Fruit fly (Drosophila melanogaster) whole organism, embryonic: ENCODE results near the gene DPCoAC.

Experiments used
- BEAF-32 ChIP-seq: fragments of 200-800 bp; sonication (Bioruptor generic); optimal IDR thresholded peaks from 3 replicates; lab custom pipeline; 2017; ENCODE audit warnings: missing biosample characterization, missing genetic modification characterization, mild to moderate bottlenecking, moderate library complexity, missing genetic modification reagents
- CG8281 ChIP-seq: fragments of 200-800 bp; sonication (Bioruptor generic); optimal IDR thresholded peaks from 2 replicates; lab custom pipeline; 2018; ENCODE audit warnings: missing biosample characterization, mild to moderate bottlenecking, missing genetic modification characterization, moderate library complexity
- GATAe ChIP-seq: fragments of 200-800 bp; sonication (Bioruptor generic); conservative IDR thresholded peaks from 2 replicates; pipeline ENCODE4 v1.3.6; 2022; ENCODE audit warnings: missing biosample characterization, missing genetic modification characterization
- Hr39 ChIP-seq: fragments of >200 bp; optimal IDR thresholded peaks from 2 replicates; lab custom pipeline; 2017
- Rx ChIP-seq: fragments of 200-800 bp; sonication (Bioruptor generic); IDR thresholded peaks from 2 replicates; pipeline ENCODE4 v1.3.6; 2022; ENCODE audit warnings: missing biosample characterization, missing genetic modification characterization
- abd-A ChIP-seq: fragments of 200-800 bp; sonication (Bioruptor generic); optimal IDR thresholded peaks from 3 replicates; lab custom pipeline; 2019; ENCODE audit warnings: missing biosample characterization, mild to moderate bottlenecking, missing genetic modification characterization, moderate library complexity
- cato ChIP-seq: fragments of 200-800 bp; sonication (Bioruptor generic); optimal IDR thresholded peaks from 2 replicates; lab custom pipeline; 2016; ENCODE audit warnings: missing biosample characterization, missing genetic modification characterization, borderline replicate concordance
- hbn ChIP-seq: fragments of 200-800 bp; sonication (Bioruptor generic); IDR thresholded peaks from 2 replicates; pipeline ENCODE4 v1.3.6; 2022; ENCODE audit warnings: missing biosample characterization, missing genetic modification characterization; ENCODE audit not compliant: partially characterized antibody
- trem ChIP-seq: fragments of 200-800 bp; optimal IDR thresholded peaks from 3 replicates; lab custom pipeline; 2019; ENCODE audit warnings: missing biosample characterization, mild to moderate bottlenecking, missing genetic modification characterization, moderate library complexity

DNA sequence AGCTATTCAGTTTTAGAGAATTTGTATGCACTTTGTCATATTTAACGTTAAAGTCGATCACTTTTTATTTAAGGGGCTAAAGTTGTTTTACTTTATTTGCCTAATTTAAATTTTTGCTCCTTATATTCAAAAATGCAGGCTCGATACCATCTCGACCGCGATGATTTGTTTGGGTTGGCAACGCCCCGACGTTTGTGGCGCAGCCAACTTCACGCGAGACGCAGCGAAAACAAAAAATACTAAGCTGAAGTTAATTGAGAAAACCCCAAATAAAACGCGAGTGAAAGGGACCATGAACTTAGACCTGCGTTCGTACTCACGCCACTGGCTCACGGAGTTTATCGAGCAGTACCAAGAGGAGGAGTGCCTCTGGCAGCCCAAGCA, 631 bp upstream of the DPCoAC start:
- TF ChIP-seq abd-A (tag; lab: Kevin White, UChicago) (no peak), trem (no peak), hbn (GFP tag; lab: Robert Waterston, UW) (peak; percentile 43), Rx (GFP tag; lab: Robert Waterston, UW) (no peak; the same call in 1 of the 2 replicates), CG8281 (tag; lab: Kevin White, UChicago) (no peak), BEAF-32 (GFP tag; lab: Kevin White, UChicago) (peak; percentile 70), GATAe (GFP tag; lab: Robert Waterston, UW) (no peak), Hr39 (no peak), cato (no peak)
